Worm (Caenorhabditis elegans) whole organism, L2 larva: Measurements from ENCODE around the gene srsx-26.

Source experiments
- alr-1 ChIP-seq: fragments of 150-350 bp; optimal IDR thresholded peaks from 2 replicates; lab custom pipeline; 2014; ENCODE audit warnings: missing biosample characterization, missing genetic modification characterization
- aly-2 ChIP-seq: fragments of 150-350 bp; optimal IDR thresholded peaks from 2 replicates; lab custom pipeline; 2014; ENCODE audit warnings: missing biosample characterization, missing genetic modification characterization
- elt-3 ChIP-seq: sonication (generic microtip); optimal IDR thresholded peaks from 2 replicates; lab custom pipeline; 2017; ENCODE audit warnings: missing biosample characterization, missing genetic modification characterization
- lsy-2 ChIP-seq, 2 experiments: fragments of 150-350 bp in 1 of 2; sonication (generic microtip) in 1 of 2; optimal IDR thresholded peaks; 2 replicates each; lab custom pipeline; 2014 to 2017; ENCODE audit warnings: missing biosample characterization in 2 of 2, missing genetic modification characterization in 2 of 2
- nhr-23 ChIP-seq: fragments of 150-350 bp; optimal IDR thresholded peaks from 2 replicates; lab custom pipeline; 2014; ENCODE audit warnings: missing biosample characterization, missing genetic modification reagents, missing genetic modification characterization
- nhr-237 ChIP-seq: fragments of 150-350 bp; optimal IDR thresholded peaks from 2 replicates; lab custom pipeline; 2014; ENCODE audit warnings: missing biosample characterization, missing genetic modification characterization
- skn-1 ChIP-seq: sonication (generic microtip); optimal IDR thresholded peaks from 2 replicates; lab custom pipeline; 2017; ENCODE audit warnings: missing biosample characterization, missing genetic modification characterization
- unc-62 ChIP-seq: fragments of 150-350 bp; optimal IDR thresholded peaks from 2 replicates; lab custom pipeline; 2014; ENCODE audit warnings: missing biosample characterization, missing genetic modification reagents, missing genetic modification characterization
- ztf-11 ChIP-seq: sonication (generic microtip); optimal IDR thresholded peaks from 2 replicates; lab custom pipeline; 2017; ENCODE audit warnings: missing biosample characterization, missing genetic modification characterization

- TF ChIP-seq ztf-11 (tag; lab: Kevin White, UChicago) (no peak), aly-2 (no peak), nhr-23 (tag; lab: Kevin White, UChicago) (no peak), lsy-2 (tag; optimal IDR thresholded peaks at IDR 0.05; lab: Kevin White, UChicago) (no peak), skn-1 (tag; lab: Kevin White, UChicago) (no peak), elt-3 (no peak), alr-1 (no peak), nhr-237 (tag; lab: Kevin White, UChicago) (no peak), unc-62 (GFP tag; lab: Kevin White, UChicago) (no peak)
Observed at ce11 chrV:10120898-10121297, 27.6 kb upstream of the srsx-26 start, which contains the start of gene srxa-18.
